Worm (Caenorhabditis elegans) whole organism, L2 larva: Measurements from ENCODE around the gene clec-134.

Experiments
- aly-2 ChIP-seq: fragments of 150-350 bp; optimal IDR thresholded peaks from 2 replicates; lab custom pipeline; 2014; ENCODE audit warnings: missing biosample characterization, missing genetic modification characterization
- ama-1 ChIP-seq: fragments of 150-350 bp; optimal IDR thresholded peaks from 2 replicates; lab custom pipeline; 2018; ENCODE audit warnings: inconsistent platforms
- blmp-1 ChIP-seq: sonication (generic microtip); optimal IDR thresholded peaks from 2 replicates; lab custom pipeline; 2017; ENCODE audit warnings: missing genetic modification characterization, mild to moderate bottlenecking, missing compliant biosample characterization, antibody characterized with exemption, moderate library complexity; ENCODE audit not compliant: insufficient read depth
- dmd-4 ChIP-seq: sonication (generic microtip); optimal IDR thresholded peaks from 2 replicates; lab custom pipeline; 2017; ENCODE audit warnings: missing biosample characterization, missing genetic modification characterization
- elt-1 ChIP-seq: fragments of 150-350 bp; optimal IDR thresholded peaks from 2 replicates; lab custom pipeline; 2014; ENCODE audit warnings: missing biosample characterization, missing genetic modification characterization
- elt-3 ChIP-seq: sonication (generic microtip); optimal IDR thresholded peaks from 2 replicates; lab custom pipeline; 2017; ENCODE audit warnings: missing biosample characterization, missing genetic modification characterization
- fos-1 ChIP-seq: fragments of 150-350 bp; optimal IDR thresholded peaks from 2 replicates; lab custom pipeline; 2014; ENCODE audit warnings: missing biosample characterization, missing genetic modification characterization
- lin-13 ChIP-seq: fragments of 150-350 bp; optimal IDR thresholded peaks from 2 replicates; lab custom pipeline; 2014; ENCODE audit warnings: missing biosample characterization, missing genetic modification reagents, missing genetic modification characterization
- nhr-11 ChIP-seq: fragments of 150-350 bp; optimal IDR thresholded peaks from 2 replicates; lab custom pipeline; 2014; ENCODE audit warnings: missing biosample characterization, missing genetic modification characterization
- nhr-12 ChIP-seq: fragments of 150-350 bp; optimal IDR thresholded peaks from 2 replicates; lab custom pipeline; 2014; ENCODE audit warnings: missing biosample characterization, missing genetic modification characterization
- nhr-237 ChIP-seq: fragments of 150-350 bp; optimal IDR thresholded peaks from 2 replicates; lab custom pipeline; 2014; ENCODE audit warnings: missing biosample characterization, missing genetic modification characterization
- nhr-25 ChIP-seq: fragments of 150-350 bp; sonication (generic microtip); optimal IDR thresholded peaks from 3 replicates; lab custom pipeline; 2014; ENCODE audit warnings: missing biosample characterization, missing genetic modification characterization
- nhr-6 ChIP-seq: fragments of 150-350 bp; optimal IDR thresholded peaks from 2 replicates; lab custom pipeline; 2014; ENCODE audit warnings: missing biosample characterization, missing genetic modification characterization
- unc-39 ChIP-seq: fragments of 150-350 bp; optimal IDR thresholded peaks from 2 replicates; lab custom pipeline; 2014; ENCODE audit warnings: missing biosample characterization, missing genetic modification characterization

- TF ChIP-seq ama-1 (lab: Kevin White, UChicago) (no peak), dmd-4 (no peak), unc-39 (tag; lab: Kevin White, UChicago) (no peak), nhr-12 (no peak), fos-1 (tag; lab: Kevin White, UChicago) (no peak), nhr-25 (tag; lab: Kevin White, UChicago) (no peak), lin-13 (GFP tag; lab: Kevin White, UChicago) (no peak), nhr-237 (tag; lab: Kevin White, UChicago) (no peak), aly-2 (tag; lab: Kevin White, UChicago) (no peak), blmp-1 (no peak), elt-1 (no peak), nhr-11 (tag; lab: Kevin White, UChicago) (no peak), elt-3 (tag; lab: Kevin White, UChicago) (no peak), nhr-6 (tag; lab: Kevin White, UChicago) (no peak)
These were observed 36.7 kb downstream of the clec-134 start for ce11 chrII:3616615-3617014.
